Worm (Caenorhabditis elegans): ENCODE data around the gene magi-1.

ce11 chrIV:11688018-11688417, 26.8 kb upstream of the magi-1 start, which contains the start of gene ZK792.5:
- TF ChIP-seq flt-1 (GFP tag; IDR thresholded peaks at IDR 0.05) (no peak), cog-1 (tag; optimal IDR thresholded peaks at IDR 0.05) (no peak), ref-1 (GFP tag; conservative IDR thresholded peaks at IDR 0.05) (no peak), tab-1 (GFP tag; IDR thresholded peaks at IDR 0.05) (no peak), ztf-29 (GFP tag; IDR thresholded peaks at IDR 0.05) (no peak)
